Worm (Caenorhabditis elegans) whole organism, L4/young adult: Measurements from ENCODE around the gene R151.10.

Source experiments
- dao-5 ChIP-seq: sonication (generic microtip); optimal IDR thresholded peaks from 2 replicates; lab custom pipeline; 2016; ENCODE audit warnings: missing genotype, missing genetic modification characterization, moderate library complexity, missing compliant biosample characterization
- him-1 ChIP-seq: sonication (generic microtip); optimal IDR thresholded peaks from 2 replicates; lab custom pipeline; 2016; ENCODE audit warnings: missing genotype, missing genetic modification reagents, missing genetic modification characterization, missing compliant biosample characterization

- TF ChIP-seq dao-5: no peak
- TF ChIP-seq him-1 (tag; lab: Kevin White, UChicago): no peak
Measured at ce11 chrIII:7199467-7199866, 31.3 kb downstream of the R151.10 start.
